Worm (Caenorhabditis elegans): ENCODE results near the gene gob-1.

ce11 chrX:15477309-15477708 lies 16.1 kb upstream of the gob-1 start, which contains the start of gene exc-1:
- TF ChIP-seq him-1 (tag; optimal IDR thresholded peaks at IDR 0.05) (no peak), W03F9.2 (tag; optimal IDR thresholded peaks at IDR 0.05) (no peak)
